Fruit fly (Drosophila melanogaster) S2 (cell line): Measurements from ENCODE around the gene CG17118.

Experiments
- CG8478 ChIP-seq: fragments of >200 bp; optimal IDR thresholded peaks from 2 replicates; lab custom pipeline; 2018
- CTCF ChIP-seq, 2 experiments: fragments of >200 bp; optimal IDR thresholded peaks; 2 replicates each; lab custom pipeline; 2018

CG17118 gene

DNA sequence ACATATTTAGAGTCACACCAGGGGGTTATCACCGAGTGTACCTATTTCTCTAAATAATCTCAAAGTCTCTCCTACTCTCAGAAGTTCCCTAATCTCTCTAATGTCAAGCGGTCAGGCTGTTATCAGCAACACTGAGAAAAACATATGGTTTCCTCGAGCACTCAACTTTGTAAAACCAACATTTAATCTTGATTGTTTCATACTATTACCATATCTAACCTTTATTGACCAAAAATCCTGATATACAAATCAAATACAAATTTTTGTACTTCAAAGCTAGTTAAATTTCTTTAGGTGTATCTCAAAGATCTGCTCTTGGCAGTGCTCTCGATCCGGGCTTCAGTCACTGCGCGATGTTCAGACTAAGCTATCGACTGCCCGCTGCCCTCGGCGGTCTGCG is 26.8 kb upstream of the CG17118 start, which contains the start of gene CG6415:
TSS of gene CG6415 (plus strand) at position 341 of the 400 bp plus-strand sequence.
- TF ChIP-seq CG8478 (lab: Kevin White, UChicago) (no peak), CTCF (optimal IDR thresholded peaks at IDR 0.05; lab: Kevin White, UChicago) (no peak)

DNA sequence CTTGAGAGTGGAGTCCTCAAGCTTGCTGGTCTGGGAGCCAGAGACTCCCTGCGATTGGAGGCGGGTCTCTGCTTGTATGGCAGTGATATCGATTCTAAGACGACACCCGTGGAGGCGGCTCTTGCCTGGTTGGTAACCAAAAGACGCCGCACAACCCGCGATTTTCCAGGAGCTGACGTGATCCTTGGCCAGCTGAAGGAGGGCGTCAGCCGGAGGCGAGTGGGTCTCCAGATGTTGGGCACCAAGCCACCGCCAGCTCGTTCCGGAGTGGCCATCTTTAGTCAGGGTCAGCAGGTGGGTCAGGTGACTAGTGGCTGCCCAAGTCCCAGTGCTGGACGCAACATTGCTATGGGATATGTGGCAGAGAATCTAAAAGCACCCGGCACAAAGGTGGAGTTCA is 25.6 kb upstream of the CG17118 start:
- TF ChIP-seq CTCF (optimal IDR thresholded peaks at IDR 0.05; lab: Kevin White, UChicago) (no peak), CG8478 (lab: Kevin White, UChicago) (no peak)

- TF ChIP-seq CTCF (optimal IDR thresholded peaks at IDR 0.05; lab: Kevin White, UChicago): no peak
- TF ChIP-seq CG8478 (lab: Kevin White, UChicago): no peak
These were observed 23.8 kb upstream of the CG17118 start for dm6 chr2L:10706267-10706666.

- TF ChIP-seq CTCF (optimal IDR thresholded peaks at IDR 0.05; lab: Kevin White, UChicago) (no peak), CG8478 (lab: Kevin White, UChicago) (no peak)
These were observed 22.0 kb upstream of the CG17118 start for dm6 chr2L:10708089-10708488.

DNA sequence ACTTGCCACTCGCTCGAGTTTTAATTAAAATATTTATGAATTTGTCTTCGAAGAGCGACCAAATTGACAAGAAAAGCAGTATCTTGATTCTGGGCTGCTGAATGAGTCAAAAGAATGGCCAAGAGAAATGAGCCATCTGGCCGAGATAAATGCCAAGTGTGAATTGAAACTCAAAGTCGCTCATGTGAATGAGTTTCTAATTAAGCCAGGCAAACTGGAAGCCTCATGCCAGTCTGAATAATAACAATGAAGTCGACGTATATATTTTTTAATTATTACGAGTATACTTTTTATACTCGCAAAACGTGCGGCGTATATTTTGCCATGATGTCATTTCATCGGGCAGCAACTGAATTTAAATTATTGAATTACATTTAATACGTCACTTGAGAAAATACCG is 20.7 kb upstream of the CG17118 start, which contains the start of gene Lip2:
TSS of gene Lip2 (minus strand) at position 101 of the 400 bp plus-strand sequence.
- TF ChIP-seq CG8478 (lab: Kevin White, UChicago): no peak
- no peak for TF ChIP-seq CTCF (optimal IDR thresholded peaks at IDR 0.05; lab: Kevin White, UChicago)

DNA sequence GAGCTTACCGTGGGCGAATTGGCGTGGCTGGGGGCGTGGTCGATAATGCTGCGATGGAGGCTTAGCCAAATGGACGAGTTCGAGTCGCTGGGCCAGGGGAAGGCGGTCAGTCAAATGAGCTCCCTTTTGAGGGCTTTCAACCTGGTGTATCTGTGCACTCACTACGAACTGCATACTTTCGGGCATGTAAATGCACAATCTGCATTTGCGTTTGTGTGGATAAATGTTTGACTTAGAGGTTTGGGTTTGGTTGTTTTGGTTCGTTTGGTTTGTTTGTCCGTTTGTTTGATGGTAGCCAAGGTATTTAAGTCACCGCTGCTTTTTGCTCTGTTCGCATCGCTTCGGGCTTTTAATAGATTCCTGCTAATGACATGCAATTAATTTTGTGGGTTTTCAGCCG is 18.8 kb upstream of the CG17118 start:
- TF ChIP-seq CTCF (optimal IDR thresholded peaks at IDR 0.05; lab: Kevin White, UChicago) (no peak), CG8478 (lab: Kevin White, UChicago) (no peak)

- TF ChIP-seq CTCF (optimal IDR thresholded peaks at IDR 0.05; lab: Kevin White, UChicago) (no peak), CG8478 (lab: Kevin White, UChicago) (no peak)
These were observed 8.5 kb upstream of the CG17118 start for dm6 chr2L:10721535-10721934.

DNA sequence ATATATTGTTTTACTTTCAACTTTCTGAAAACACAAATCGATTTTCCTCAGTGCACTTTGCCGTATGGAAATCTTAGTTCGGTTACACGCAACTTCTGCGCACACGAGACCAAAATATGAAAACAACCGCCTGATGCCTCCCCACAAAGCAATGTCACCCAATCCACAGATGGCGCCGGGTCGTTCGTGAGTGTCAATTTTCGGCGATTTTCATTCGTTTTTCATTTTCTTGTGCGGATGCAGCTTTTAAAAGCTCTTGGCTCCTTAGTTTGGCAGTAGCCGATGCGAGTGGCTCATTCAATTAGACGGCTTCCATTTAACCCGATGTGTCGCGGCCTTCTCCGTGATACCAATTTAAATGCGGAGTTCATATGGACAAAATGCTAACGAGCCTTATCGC is 6.2 kb upstream of the CG17118 start, which contains the start of gene CG6431:
TSS of gene CG6431 (plus strand) at position 301 of the 400 bp plus-strand sequence.
- no peak for TF ChIP-seq CTCF (optimal IDR thresholded peaks at IDR 0.05; lab: Kevin White, UChicago)
- no peak for TF ChIP-seq CG8478 (lab: Kevin White, UChicago)

DNA sequence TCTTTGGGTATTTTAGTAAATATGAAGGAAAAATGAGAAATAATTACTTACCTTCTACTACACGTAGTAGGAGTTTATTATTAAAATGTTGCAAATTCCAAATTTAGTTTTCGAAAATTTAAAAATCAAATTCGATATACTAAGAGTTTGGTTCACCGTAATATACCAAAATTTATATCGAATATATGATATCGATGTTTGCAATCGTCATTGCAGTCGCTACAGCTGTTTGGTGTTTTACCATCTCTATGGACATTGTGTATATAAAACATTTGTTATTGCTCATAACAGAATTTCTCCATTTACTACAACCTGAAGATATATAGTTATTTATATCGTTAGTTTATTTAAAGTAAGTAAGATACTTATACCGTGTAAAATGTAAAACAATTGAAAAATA is 1.3 kb upstream of the CG17118 start, which contains the start of gene CG6443:
TSS of gene CG6443 (plus strand) at position 228 of the 400 bp plus-strand sequence.
- no peak for TF ChIP-seq CTCF (optimal IDR thresholded peaks at IDR 0.05; lab: Kevin White, UChicago)
- no peak for TF ChIP-seq CG8478 (lab: Kevin White, UChicago)

DNA sequence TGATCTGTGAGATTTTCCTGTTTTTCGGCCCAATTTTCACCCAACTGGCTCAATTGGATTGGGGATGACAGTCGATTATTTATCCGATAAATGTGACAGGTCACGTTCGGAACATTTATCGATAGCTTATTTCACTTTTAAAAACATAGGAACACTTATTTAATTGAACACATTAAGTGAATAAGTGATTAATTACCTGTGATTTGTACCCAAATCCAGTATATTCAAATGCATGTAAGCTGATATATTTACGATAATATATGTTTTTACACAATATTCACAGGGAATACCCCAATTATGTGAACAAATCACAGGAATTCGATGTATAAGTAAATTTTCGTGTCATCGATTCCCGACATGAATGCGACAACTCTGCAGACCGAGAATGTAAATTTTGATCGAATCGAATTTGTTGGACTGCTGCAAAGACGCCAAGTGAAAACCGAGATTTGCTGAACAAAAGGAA is 2.3 kb downstream of the CG17118 start, which contains the start of the genes EMC3 and Dpy-30L1:
TSS of gene EMC3 (minus strand) at position 81 of the 466 bp plus-strand sequence.
TSS of gene Dpy-30L1 (plus strand) at position 311 of the 466 bp plus-strand sequence.
- TF ChIP-seq CG8478 (lab: Kevin White, UChicago) (no peak), CTCF (optimal IDR thresholded peaks at IDR 0.05; lab: Kevin White, UChicago) (no peak)

DNA sequence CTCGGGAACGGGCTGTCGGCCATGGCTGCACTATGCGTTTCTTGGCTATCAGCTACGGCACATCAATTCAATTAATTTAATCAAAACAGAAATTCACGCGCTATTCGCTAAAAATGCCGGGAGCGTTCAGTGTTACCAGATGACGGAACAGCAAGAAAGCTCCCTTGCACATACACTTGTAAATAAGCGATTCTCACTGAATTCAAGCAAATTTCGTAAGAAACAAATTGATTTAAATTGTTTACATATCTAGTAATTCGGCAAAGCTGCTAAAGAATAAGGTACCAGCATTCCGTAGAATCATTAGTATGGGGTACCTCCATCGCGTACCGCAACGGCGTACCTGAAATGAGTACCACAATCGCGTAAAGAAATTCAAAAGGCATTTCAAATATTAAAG is 5.9 kb downstream of the CG17118 start, which contains the start of gene Nup107:
TSS of gene Nup107 (minus strand) at position 149 of the 400 bp plus-strand sequence.
- TF ChIP-seq CTCF (optimal IDR thresholded peaks at IDR 0.05; lab: Kevin White, UChicago) (no peak), CG8478 (lab: Kevin White, UChicago) (no peak)

DNA sequence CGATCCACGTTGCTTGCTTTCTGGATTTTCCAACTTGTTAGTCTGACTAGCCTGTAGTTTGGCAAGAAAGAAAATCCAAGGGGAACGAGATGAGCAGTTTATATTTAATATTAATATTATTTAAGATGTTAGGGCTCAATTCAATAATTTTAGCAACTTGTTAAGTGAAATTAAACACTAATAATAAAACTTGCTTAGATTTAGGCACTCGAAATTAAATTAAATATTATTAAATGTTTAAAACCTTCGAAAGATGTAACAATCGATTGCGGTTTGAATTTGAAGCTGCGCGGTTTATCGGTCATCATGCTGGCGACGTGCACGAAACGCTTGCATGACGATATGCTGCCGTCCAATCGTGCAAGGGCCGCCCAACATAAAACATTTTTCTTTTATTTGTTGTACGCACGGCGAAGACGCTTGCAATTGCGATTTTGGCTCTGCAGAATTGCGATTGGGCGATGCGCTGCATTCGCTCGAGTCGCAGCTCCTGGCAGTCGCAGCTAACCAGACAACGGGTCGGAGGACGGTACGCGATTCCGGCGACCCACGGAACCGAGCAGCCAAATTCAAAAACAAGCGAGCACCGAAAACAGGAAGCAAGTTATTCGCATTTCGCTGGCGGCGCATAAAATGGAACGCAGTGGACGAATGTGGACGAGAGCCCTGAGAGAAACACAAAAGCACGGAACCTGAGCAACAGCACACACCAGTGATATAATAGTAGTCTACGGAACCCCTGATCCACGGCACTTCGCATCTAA is 7.1 kb downstream of the CG17118 start, which contains the start of the genes Vha16-5 and CG12299:
TSS of gene Vha16-5 (minus strand) at position 51 of the 764 bp plus-strand sequence.
TSS of gene CG12299 (plus strand) at position 353 of the 764 bp plus-strand sequence.
- TF ChIP-seq CG8478 (lab: Kevin White, UChicago): no peak
- no peak for TF ChIP-seq CTCF (optimal IDR thresholded peaks at IDR 0.05; lab: Kevin White, UChicago)

DNA sequence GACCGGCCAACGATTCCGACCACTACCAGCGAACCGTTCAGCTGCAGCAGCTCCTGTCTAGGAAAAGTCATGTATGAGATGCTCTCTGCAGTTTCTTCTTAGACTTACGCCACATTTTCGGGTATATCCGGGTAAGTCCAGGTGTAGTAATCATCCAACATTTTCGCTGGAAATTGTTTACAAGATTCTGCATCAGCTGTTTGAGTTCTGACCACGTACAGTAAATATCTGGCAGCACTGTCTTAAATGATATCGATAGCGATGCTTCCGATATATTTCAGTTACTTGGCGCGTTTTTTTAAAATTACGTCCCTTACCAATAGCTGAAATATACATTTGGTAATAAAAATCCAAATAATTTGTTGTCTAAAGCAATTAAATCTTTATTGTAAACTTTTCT is 13.7 kb downstream of the CG17118 start, which contains the start of gene CG6729:
TSS of gene CG6729 (minus strand) at position 222 of the 400 bp plus-strand sequence.
- TF ChIP-seq CG8478 (lab: Kevin White, UChicago) (no peak), CTCF (optimal IDR thresholded peaks at IDR 0.05; lab: Kevin White, UChicago) (no peak)

DNA sequence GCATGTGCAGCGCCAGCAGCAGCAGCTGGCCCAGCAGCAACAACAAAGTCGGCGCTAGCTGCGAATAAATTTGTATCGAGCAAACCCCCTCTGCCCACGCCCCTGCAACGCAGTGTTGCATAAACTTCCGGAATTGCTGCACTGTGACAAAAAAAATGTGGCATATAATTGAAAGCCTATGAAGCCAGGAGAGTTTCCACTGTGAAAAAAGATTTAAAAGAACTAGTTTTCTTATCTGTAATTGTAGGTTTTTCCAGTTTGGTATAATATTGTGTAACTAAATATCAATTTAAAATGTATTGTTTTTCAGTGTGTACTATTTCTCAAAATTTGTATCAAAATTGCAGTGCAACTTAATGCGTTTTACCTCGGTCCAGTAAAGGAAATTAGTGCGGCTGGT is 18.2 kb downstream of the CG17118 start:
- no peak for TF ChIP-seq CTCF (optimal IDR thresholded peaks at IDR 0.05; lab: Kevin White, UChicago)
- TF ChIP-seq CG8478 (lab: Kevin White, UChicago): no peak
